Fruit fly (Drosophila melanogaster) whole organism, wandering third instar larva: Measurements from ENCODE around the gene Men.
A peak's percentile ranks its signal among the peaks of the same experiment; 100 is the strongest.

Experiments used
- CG9705 ChIP-seq: fragments of 200-800 bp; sonication (Bioruptor generic); optimal IDR thresholded peaks from 2 replicates; lab custom pipeline; 2018; ENCODE audit warnings: missing biosample characterization, mild to moderate bottlenecking, missing genetic modification characterization
- CrebA ChIP-seq: fragments of 200-800 bp; sonication (Bioruptor generic); optimal IDR thresholded peaks from 2 replicates; lab custom pipeline; 2016; ENCODE audit warnings: missing biosample characterization, mild to moderate bottlenecking, missing genetic modification characterization, borderline replicate concordance
- Dfd ChIP-seq: fragments of >200 bp; optimal IDR thresholded peaks from 2 replicates; lab custom pipeline; 2017; ENCODE audit warnings: missing biosample characterization, missing genetic modification characterization
- Dif ChIP-seq: fragments of 200-275, 200-300 bp; sonication (Bioruptor generic); optimal IDR thresholded peaks from 2 replicates; lab custom pipeline; 2018; ENCODE audit warnings: missing biosample characterization, missing genetic modification characterization; ENCODE audit not compliant: partially characterized antibody
- HLH106 ChIP-seq: fragments of 200-800 bp; optimal IDR thresholded peaks from 3 replicates; lab custom pipeline; 2019; ENCODE audit warnings: missing biosample characterization, mild to moderate bottlenecking, missing genetic modification characterization, moderate library complexity
- Hnf4 ChIP-seq: fragments of 200-800 bp; sonication (Bioruptor generic); optimal IDR thresholded peaks from 2 replicates; lab custom pipeline; 2016; ENCODE audit warnings: missing biosample characterization, mild to moderate bottlenecking, missing genetic modification characterization
- Hr83 ChIP-seq: fragments of 200-300 bp; sonication (Bioruptor generic); optimal IDR thresholded peaks from 2 replicates; lab custom pipeline; 2016; ENCODE audit warnings: missing biosample characterization, mild to moderate bottlenecking, missing genetic modification characterization, moderate library complexity; ENCODE audit not compliant: poor library complexity, severe bottlenecking
- Jra ChIP-seq: sonication (Bioruptor generic); optimal IDR thresholded peaks from 2 replicates; lab custom pipeline; 2016; ENCODE audit warnings: missing biosample characterization, missing genetic modification characterization
- Myc ChIP-seq: fragments of >200 bp; optimal IDR thresholded peaks from 2 replicates; lab custom pipeline; 2017
- N ChIP-seq: fragments of >200 bp; optimal IDR thresholded peaks from 2 replicates; lab custom pipeline; 2018; ENCODE audit warnings: missing biosample characterization, missing external identifiers, missing genetic modification characterization
- OdsH ChIP-seq: fragments of 200-800 bp; sonication (Bioruptor generic); optimal IDR thresholded peaks from 2 replicates; lab custom pipeline; 2016; ENCODE audit warnings: missing biosample characterization, mild to moderate bottlenecking, missing genetic modification characterization
- Rel ChIP-seq, 2 experiments: fragments of 200-800 bp; sonication (Bioruptor generic) in 1 of 2; optimal IDR thresholded peaks; 2 replicates in 1 of 2; 3 replicates in 1 of 2; lab custom pipeline; 2016 to 2019; ENCODE audit warnings: mild to moderate bottlenecking in 2 of 2, missing biosample characterization in 2 of 2, missing genetic modification characterization in 2 of 2, moderate library complexity in 1 of 2
- Sp1 ChIP-seq: fragments of 200-800 bp; sonication (Bioruptor generic); optimal IDR thresholded peaks from 3 replicates; lab custom pipeline; 2019; ENCODE audit warnings: missing biosample characterization, mild to moderate bottlenecking, missing genetic modification characterization, moderate library complexity
- Vsx2 ChIP-seq: fragments of 200-300, 225-300 bp; sonication (Bioruptor generic); optimal IDR thresholded peaks from 2 replicates; lab custom pipeline; 2018; ENCODE audit warnings: missing biosample characterization, missing genetic modification characterization; ENCODE audit not compliant: partially characterized antibody
- br ChIP-seq: fragments of 200-800 bp; sonication (Bioruptor generic); optimal IDR thresholded peaks from 2 replicates; lab custom pipeline; 2016; ENCODE audit warnings: missing biosample characterization, missing genetic modification characterization
- brk ChIP-seq: fragments of 200-800 bp; sonication (Bioruptor generic); optimal IDR thresholded peaks from 2 replicates; lab custom pipeline; 2016; ENCODE audit warnings: missing biosample characterization, mild to moderate bottlenecking, missing genetic modification characterization
- dl ChIP-seq, 2 experiments: fragments of 175-275, 200-275 bp in 1 of 2; fragments of 200-275 bp in 1 of 2; sonication (Bioruptor generic); optimal IDR thresholded peaks; lab custom pipeline; 2018; ENCODE audit warnings: mild to moderate bottlenecking in 2 of 2, missing biosample characterization in 2 of 2, missing genetic modification characterization in 2 of 2, moderate library complexity in 2 of 2; ENCODE audit not compliant: partially characterized antibody in 2 of 2, insufficient read depth in 1 of 2
- dmrt93B ChIP-seq: fragments of 200-800 bp; sonication (Bioruptor generic); optimal IDR thresholded peaks from 2 replicates; lab custom pipeline; 2018; ENCODE audit warnings: missing biosample characterization, mild to moderate bottlenecking, missing genetic modification characterization
- ey ChIP-seq: fragments of 200-800 bp; sonication (Bioruptor generic); optimal IDR thresholded peaks from 2 replicates; lab custom pipeline; 2016; ENCODE audit warnings: missing biosample characterization, missing genetic modification characterization
- foxo ChIP-seq, 2 experiments: fragments of 200-800 bp; sonication (Bioruptor generic); optimal IDR thresholded peaks; 2 replicates in 1 of 2; 3 replicates in 1 of 2; lab custom pipeline; 2016 to 2017; ENCODE audit warnings: missing biosample characterization in 2 of 2, missing genetic modification characterization in 2 of 2
- fru ChIP-seq: fragments of 200-800 bp; sonication (Bioruptor generic); optimal IDR thresholded peaks from 3 replicates; lab custom pipeline; 2016; ENCODE audit warnings: missing biosample characterization, mild to moderate bottlenecking, missing genetic modification characterization
- h ChIP-seq: fragments of 200-800 bp; sonication (Bioruptor generic); optimal IDR thresholded peaks from 3 replicates; lab custom pipeline; 2016; ENCODE audit warnings: missing biosample characterization, mild to moderate bottlenecking, missing genetic modification characterization
- jim ChIP-seq: fragments of 175-275, 200-325 bp; sonication (Bioruptor generic); optimal IDR thresholded peaks from 2 replicates; lab custom pipeline; 2016; ENCODE audit warnings: missing biosample characterization, mild to moderate bottlenecking, missing genetic modification characterization
- psq ChIP-seq: fragments of 200-800 bp; sonication (Bioruptor generic); optimal IDR thresholded peaks from 3 replicates; lab custom pipeline; 2017; ENCODE audit warnings: missing biosample characterization, mild to moderate bottlenecking, missing genetic modification characterization, moderate library complexity
- rgr ChIP-seq: fragments of 200-800 bp; sonication (Bioruptor generic); optimal IDR thresholded peaks from 3 replicates; lab custom pipeline; 2016; ENCODE audit warnings: missing biosample characterization, mild to moderate bottlenecking, missing genetic modification characterization
- sage ChIP-seq: fragments of 200-800 bp; sonication (Bioruptor generic); optimal IDR thresholded peaks from 2 replicates; lab custom pipeline; 2016; ENCODE audit warnings: missing biosample characterization, mild to moderate bottlenecking, missing genetic modification characterization
- sv ChIP-seq: fragments of 200-800 bp; sonication (Bioruptor generic); optimal IDR thresholded peaks from 3 replicates; lab custom pipeline; 2016; ENCODE audit warnings: missing biosample characterization, missing genetic modification characterization
- tai ChIP-seq: sonication (Bioruptor generic); optimal IDR thresholded peaks from 2 replicates; lab custom pipeline; 2016; ENCODE audit warnings: missing biosample characterization, missing genetic modification characterization

Men gene

dm6 chr3R:12743580-12743979, 21.3 kb upstream of the Men start, which contains the start of gene Ugt37A3:
TSS of gene Ugt37A3 (minus strand) at chr3R:12743680.
- TF ChIP-seq fru (GFP tag; lab: Kevin White, UChicago) (peak; percentile 37), foxo (GFP tag; optimal IDR thresholded peaks at IDR 0.05; lab: Kevin White, UChicago) (no peak), CrebA (GFP tag; lab: Kevin White, UChicago) (peak; percentile 8), Dfd (GFP tag; lab: Kevin White, UChicago) (no peak), Rel (GFP tag; optimal IDR thresholded peaks at IDR 0.05; lab: Kevin White, UChicago) (no peak), Rel (tag; optimal IDR thresholded peaks at IDR 0.05; lab: Kevin White, UChicago) (no peak), HLH106 (tag; lab: Kevin White, UChicago) (no peak)

DNA sequence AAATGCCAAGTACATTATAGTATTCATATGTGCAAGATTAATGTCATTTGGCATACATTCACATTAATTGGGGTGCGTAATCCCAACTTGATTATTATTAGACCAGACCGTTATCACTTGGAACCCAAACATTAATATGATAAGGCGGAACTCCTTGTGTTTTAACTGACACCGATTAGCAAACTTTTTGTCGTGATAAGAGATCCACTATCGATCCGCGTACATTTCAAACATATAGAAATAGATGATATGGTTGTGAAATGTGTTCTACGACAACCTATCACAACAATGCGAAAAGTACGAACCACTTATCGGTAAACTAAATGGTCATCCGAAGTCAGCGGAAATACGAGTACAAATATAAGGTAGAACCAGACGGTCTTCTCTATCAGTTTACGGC, 17.0 kb upstream of the Men start, which contains the start of gene Ugt37A2:
Gene Ugt37A2, plus strand, starts transcription at position 396 of the 400 bp plus-strand sequence.
- no peak for TF ChIP-seq br (GFP tag; lab: Kevin White, UChicago)
- TF ChIP-seq Hnf4 (GFP tag; lab: Kevin White, UChicago): no peak
- no peak for TF ChIP-seq dmrt93B (GFP tag; lab: Kevin White, UChicago)
- no peak for TF ChIP-seq sage
- TF ChIP-seq dl (GFP tag; optimal IDR thresholded peaks at IDR 0.05; lab: Kevin White, UChicago; ENCODE audit: insufficient read depth in 1 of 2, partially characterized antibody in 2 of 2): no peak
- no peak for TF ChIP-seq Dif (GFP tag; lab: Kevin White, UChicago)
- no peak for TF ChIP-seq brk (GFP tag; lab: Kevin White, UChicago)
- no peak for TF ChIP-seq sv (GFP tag; lab: Kevin White, UChicago)
- no peak for TF ChIP-seq psq (GFP tag; lab: Kevin White, UChicago)
- TF ChIP-seq Hr83 (GFP tag; lab: Kevin White, UChicago): no peak
- no peak for TF ChIP-seq tai (GFP tag; lab: Kevin White, UChicago)
- TF ChIP-seq Jra (GFP tag; lab: Kevin White, UChicago): no peak
- TF ChIP-seq Myc (lab: Kevin White, UChicago): no peak
- TF ChIP-seq OdsH (GFP tag; lab: Kevin White, UChicago): no peak
- no peak for TF ChIP-seq Vsx2
- no peak for TF ChIP-seq fru (GFP tag; lab: Kevin White, UChicago)
- TF ChIP-seq CrebA (GFP tag; lab: Kevin White, UChicago): no peak
- no peak for TF ChIP-seq CG9705 (GFP tag; lab: Kevin White, UChicago)
- TF ChIP-seq N (GFP tag; lab: Kevin White, UChicago): no peak
- no peak for TF ChIP-seq h (GFP tag; lab: Kevin White, UChicago)

DNA sequence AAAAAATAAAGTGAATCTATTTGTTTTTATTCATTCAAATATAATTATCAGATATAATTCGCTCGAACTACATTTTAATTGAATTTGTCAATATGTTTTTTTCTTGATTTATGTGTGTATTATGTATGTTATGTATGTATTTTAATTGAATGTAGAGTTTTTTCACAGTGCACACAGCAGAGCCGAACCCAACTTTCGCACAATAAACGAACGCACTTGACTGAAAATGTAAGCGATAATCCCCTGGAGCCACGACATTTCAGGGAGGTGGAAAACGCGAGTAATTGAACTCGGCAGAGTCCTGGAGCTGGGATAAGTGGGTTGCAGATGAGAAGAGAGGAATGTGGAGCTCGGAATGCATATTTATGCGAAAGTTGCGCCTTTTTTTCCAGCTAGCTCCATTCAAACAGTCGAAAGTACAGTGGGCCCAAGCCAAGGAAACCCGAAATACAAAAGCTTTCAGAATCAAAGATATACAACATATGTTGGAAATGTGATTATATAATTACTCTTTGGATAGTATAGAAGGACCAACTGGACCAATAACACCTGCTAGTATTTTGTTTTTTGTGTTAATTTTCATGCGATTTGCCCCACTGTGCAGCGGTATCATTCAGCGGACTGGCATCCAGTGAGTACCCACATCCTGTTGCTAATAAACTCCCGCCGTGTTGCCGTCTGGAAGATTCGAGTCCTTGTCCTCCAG, 5.9 kb upstream of the Men start:
- TF ChIP-seq h (GFP tag; lab: Kevin White, UChicago): peak; percentile 17
- TF ChIP-seq fru (GFP tag; lab: Kevin White, UChicago): peak; percentile 3
- TF ChIP-seq foxo (GFP tag; optimal IDR thresholded peaks at IDR 0.05; lab: Kevin White, UChicago): peak in 1 of 2 experiments; percentile 36
- TF ChIP-seq sv (GFP tag; lab: Kevin White, UChicago): peak; percentile 3
- TF ChIP-seq br (GFP tag; lab: Kevin White, UChicago): no peak

dm6 chr3R:12723759-12724158, 1.5 kb upstream of the Men start:
- TF ChIP-seq Dif (GFP tag; lab: Kevin White, UChicago) (no peak), Sp1 (GFP tag; lab: Kevin White, UChicago) (no peak), br (GFP tag; lab: Kevin White, UChicago) (peak; percentile 19), Myc (lab: Kevin White, UChicago) (peak; percentile 54), Rel (GFP tag; optimal IDR thresholded peaks at IDR 0.05; lab: Kevin White, UChicago) (no peak), Rel (tag; optimal IDR thresholded peaks at IDR 0.05; lab: Kevin White, UChicago) (no peak), Jra (GFP tag; lab: Kevin White, UChicago) (no peak), jim (GFP tag; lab: Kevin White, UChicago) (no peak), sage (peak; percentile 24), CrebA (GFP tag; lab: Kevin White, UChicago) (peak; percentile 34), rgr (GFP tag; lab: Kevin White, UChicago) (peak; percentile 16), Hnf4 (GFP tag; lab: Kevin White, UChicago) (peak; percentile 8), foxo (GFP tag; optimal IDR thresholded peaks at IDR 0.05; lab: Kevin White, UChicago) (peak in 1 of 2 experiments; percentile 2), dmrt93B (GFP tag; lab: Kevin White, UChicago) (no peak), CG9705 (GFP tag; lab: Kevin White, UChicago) (no peak), ey (no peak), brk (GFP tag; lab: Kevin White, UChicago) (peak; percentile 71), Dfd (GFP tag; lab: Kevin White, UChicago) (no peak), Hr83 (GFP tag; lab: Kevin White, UChicago) (peak; percentile 45), h (GFP tag; lab: Kevin White, UChicago) (peak; percentile 25), HLH106 (tag; lab: Kevin White, UChicago) (no peak), OdsH (GFP tag; lab: Kevin White, UChicago) (peak; percentile 9)
